Worm (Caenorhabditis elegans): Measurements from ENCODE around the gene msd-2.

msd-2 gene

DNA sequence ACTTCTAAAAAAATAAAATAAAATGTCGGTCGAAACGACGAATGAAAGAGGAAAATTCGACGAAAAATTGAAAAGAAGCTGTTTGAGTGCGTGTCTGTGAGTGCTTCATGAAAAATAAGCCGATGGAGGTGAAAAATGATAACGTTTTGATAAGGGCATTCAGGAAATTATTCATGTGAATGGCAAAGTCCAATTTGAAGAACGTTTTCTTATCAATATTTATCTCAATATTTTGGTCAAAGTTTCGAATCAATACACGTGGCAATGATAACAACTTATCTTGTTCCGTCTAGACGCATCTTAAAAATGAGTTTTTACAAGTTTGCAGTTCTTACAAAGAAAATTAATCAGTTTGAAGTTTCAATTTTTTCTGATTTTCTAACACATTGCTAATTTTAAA is 30.3 kb downstream of the msd-2 start:
- no peak for TF ChIP-seq W03F9.2 (tag; optimal IDR thresholded peaks at IDR 0.05)
- TF ChIP-seq dao-5 (tag; optimal IDR thresholded peaks at IDR 0.05), result no peak

ce11 chrIV:10060795-10061194 is 31.9 kb downstream of the msd-2 start:
- TF ChIP-seq him-1 (tag; optimal IDR thresholded peaks at IDR 0.05) (no peak), W03F9.2 (tag; optimal IDR thresholded peaks at IDR 0.05) (no peak), dao-5 (tag; optimal IDR thresholded peaks at IDR 0.05) (no peak)

DNA sequence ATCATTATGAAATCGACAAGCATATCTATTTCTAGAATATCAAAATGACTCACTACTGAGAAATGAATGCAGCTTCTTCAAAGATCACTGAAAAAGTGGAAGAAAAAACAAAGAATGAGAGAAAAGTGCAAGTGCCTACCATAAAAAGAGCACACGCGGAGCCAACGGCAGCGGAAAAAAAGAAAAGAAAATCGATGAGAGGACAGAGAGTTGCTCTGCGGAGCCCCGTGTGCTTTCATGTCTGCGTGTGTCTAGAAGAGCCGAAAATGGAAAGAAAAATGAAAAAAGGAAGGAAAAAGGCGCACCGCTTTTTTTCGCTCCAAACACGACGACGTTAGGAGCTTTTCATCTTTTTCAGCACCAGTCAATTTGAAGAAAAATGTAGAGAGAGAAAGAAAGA is 33.8 kb downstream of the msd-2 start, which contains the start of gene ipla-7:
ipla-7 (minus strand) TSS at position 122 of the 400 bp plus-strand sequence.
- TF ChIP-seq dao-5 (tag; optimal IDR thresholded peaks at IDR 0.05), result no peak
- no peak for TF ChIP-seq him-1 (tag; optimal IDR thresholded peaks at IDR 0.05)
- no peak for TF ChIP-seq W03F9.2 (tag; optimal IDR thresholded peaks at IDR 0.05)

ce11 chrIV:10063941-10064340 is 35.1 kb downstream of the msd-2 start:
- TF ChIP-seq W03F9.2 (tag; optimal IDR thresholded peaks at IDR 0.05), result no peak
- no peak for TF ChIP-seq dao-5 (tag; optimal IDR thresholded peaks at IDR 0.05)
- no peak for TF ChIP-seq him-1 (tag; optimal IDR thresholded peaks at IDR 0.05)

DNA sequence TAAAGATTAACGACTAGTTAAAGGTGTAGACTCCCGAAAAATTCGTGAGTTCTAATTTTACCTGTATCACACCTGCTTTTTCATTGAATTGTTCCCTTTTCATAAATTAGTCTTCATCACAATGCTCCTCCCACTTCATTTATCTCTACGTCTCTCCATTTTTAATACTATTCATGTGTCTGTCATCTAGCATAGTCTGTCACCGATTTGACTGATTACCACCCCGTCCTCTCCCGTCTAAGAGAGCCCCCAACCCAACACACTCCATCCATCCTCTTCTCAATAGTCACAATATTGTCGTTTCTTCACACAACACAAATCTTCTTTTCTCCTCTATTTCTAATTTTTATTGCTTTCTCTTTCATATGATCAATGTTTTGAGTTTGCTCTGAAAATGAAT is 36.3 kb downstream of the msd-2 start:
- TF ChIP-seq dao-5 (tag; optimal IDR thresholded peaks at IDR 0.05) (no peak), him-1 (tag; optimal IDR thresholded peaks at IDR 0.05) (no peak), W03F9.2 (tag; optimal IDR thresholded peaks at IDR 0.05) (no peak)

- TF ChIP-seq him-1 (tag; optimal IDR thresholded peaks at IDR 0.05) (no peak), dao-5 (tag; optimal IDR thresholded peaks at IDR 0.05) (no peak), W03F9.2 (tag; optimal IDR thresholded peaks at IDR 0.05) (no peak)
These were observed 37.6 kb downstream of the msd-2 start for ce11 chrIV:10066456-10066855.

DNA sequence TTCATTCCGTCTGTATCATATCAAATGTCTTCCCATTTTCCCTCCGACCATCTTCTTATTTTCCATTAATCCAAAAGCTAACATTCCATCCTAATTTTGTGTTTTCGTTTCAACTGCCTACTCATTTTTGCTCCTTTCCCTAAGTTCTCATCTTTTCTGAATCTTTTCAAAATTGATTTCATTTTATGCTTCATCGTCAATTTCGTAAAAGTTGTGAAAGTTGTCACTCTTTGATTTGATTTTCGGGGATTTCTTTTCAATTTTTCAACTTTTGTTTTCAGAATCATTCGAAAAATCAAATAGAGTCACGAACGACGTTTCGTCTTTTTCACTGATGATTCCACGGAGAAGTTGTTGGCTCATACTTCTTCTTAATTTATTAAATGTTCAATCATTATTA is 38.7 kb downstream of the msd-2 start, which contains the start of gene cwn-2:
cwn-2 (plus strand) TSS at position 276 of the 400 bp plus-strand sequence.
- TF ChIP-seq W03F9.2 (tag; optimal IDR thresholded peaks at IDR 0.05) (no peak), him-1 (tag; optimal IDR thresholded peaks at IDR 0.05) (no peak), dao-5 (tag; optimal IDR thresholded peaks at IDR 0.05) (no peak)

ce11 chrIV:10068266-10068665 is 39.4 kb downstream of the msd-2 start:
- TF ChIP-seq W03F9.2 (tag; optimal IDR thresholded peaks at IDR 0.05) (no peak), him-1 (tag; optimal IDR thresholded peaks at IDR 0.05) (no peak), dao-5 (tag; optimal IDR thresholded peaks at IDR 0.05) (no peak)

DNA sequence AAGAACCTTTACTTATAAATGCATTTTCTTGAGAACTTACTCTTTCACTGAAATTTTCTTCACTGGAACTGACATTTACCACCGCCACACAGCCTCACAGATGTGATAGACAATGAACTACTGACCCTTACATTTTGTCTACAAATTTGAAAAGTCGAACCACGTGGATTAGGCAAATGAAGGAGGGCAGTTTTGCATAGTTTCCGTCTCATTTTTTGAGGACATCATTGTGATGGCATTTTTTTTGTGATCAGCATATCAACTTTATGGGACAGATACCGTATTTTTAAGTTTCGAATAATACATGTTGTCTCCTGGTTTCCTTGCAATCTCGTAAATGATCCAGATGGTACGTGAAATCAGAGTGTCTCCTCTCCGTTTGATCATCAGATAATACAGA is 43.6 kb downstream of the msd-2 start, which contains the start of gene W01B6.3:
W01B6.3 (minus strand) TSS at position 101 of the 400 bp plus-strand sequence.
- TF ChIP-seq W03F9.2 (tag; optimal IDR thresholded peaks at IDR 0.05), result no peak
- no peak for TF ChIP-seq dao-5 (tag; optimal IDR thresholded peaks at IDR 0.05)
- TF ChIP-seq him-1 (tag; optimal IDR thresholded peaks at IDR 0.05), result no peak

DNA sequence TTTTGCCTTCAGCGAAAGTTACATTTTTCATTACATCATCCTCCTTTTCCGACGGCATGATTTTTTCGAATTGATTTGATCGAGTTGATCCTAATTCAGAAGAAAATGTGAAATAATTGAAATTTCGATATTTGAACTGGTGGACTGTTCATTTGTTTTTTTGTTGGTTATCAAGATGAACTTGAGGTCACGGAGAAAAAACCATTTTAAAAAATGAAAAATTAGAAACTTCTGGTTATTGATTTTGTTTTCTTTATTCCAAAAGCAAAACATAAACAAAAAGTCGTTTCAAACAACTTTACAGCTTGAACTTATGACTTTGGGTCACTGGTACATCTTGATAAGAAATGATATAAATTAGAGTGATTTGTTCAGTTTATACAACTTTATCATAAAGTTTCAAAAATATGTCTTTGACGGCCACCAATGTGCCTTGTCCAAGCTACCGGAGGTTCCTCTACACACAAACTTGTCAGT is 46.2 kb downstream of the msd-2 start, which contains the start of the genes ttbk-4 and W01B6.4:
ttbk-4 (minus strand) TSS at position 101 of the 477 bp plus-strand sequence.
W01B6.4 (plus strand) TSS at position 427 of the 477 bp plus-strand sequence.
- TF ChIP-seq him-1 (tag; optimal IDR thresholded peaks at IDR 0.05) (no peak), W03F9.2 (tag; optimal IDR thresholded peaks at IDR 0.05) (no peak), dao-5 (tag; optimal IDR thresholded peaks at IDR 0.05) (no peak)

ce11 chrIV:10075899-10076298 is 47.0 kb downstream of the msd-2 start, which contains the start of gene W01B6.5:
W01B6.5 (plus strand) TSS chrIV:10076199.
- TF ChIP-seq W03F9.2 (tag; optimal IDR thresholded peaks at IDR 0.05), result no peak
- no peak for TF ChIP-seq him-1 (tag; optimal IDR thresholded peaks at IDR 0.05)
- TF ChIP-seq dao-5 (tag; optimal IDR thresholded peaks at IDR 0.05), result no peak

ce11 chrIV:10078003-10078402 is 49.1 kb downstream of the msd-2 start:
- TF ChIP-seq dao-5 (tag; optimal IDR thresholded peaks at IDR 0.05), result no peak
- no peak for TF ChIP-seq him-1 (tag; optimal IDR thresholded peaks at IDR 0.05)
- no peak for TF ChIP-seq W03F9.2 (tag; optimal IDR thresholded peaks at IDR 0.05)
